Fruit fly (Drosophila melanogaster) whole organism, pupa: ENCODE measurements around the gene Taf12.

Experiments
- CG10348 ChIP-seq: fragments of 200-800 bp; sonication (Bioruptor generic); IDR thresholded peaks from 2 replicates; pipeline ENCODE4 v1.3.6; 2022; ENCODE audit warnings: missing biosample characterization, missing genetic modification characterization
- CG12605 ChIP-seq: fragments of 200-800 bp; sonication (Bioruptor generic); IDR thresholded peaks from 2 replicates; pipeline ENCODE4 v1.3.6; 2022; ENCODE audit warnings: missing biosample characterization, missing genetic modification characterization
- CG13204 ChIP-seq: fragments of 200-800 bp; sonication (Bioruptor generic); optimal IDR thresholded peaks from 2 replicates; lab custom pipeline; 2018; ENCODE audit warnings: missing biosample characterization, mild to moderate bottlenecking, missing genetic modification characterization, moderate library complexity
- CG14655 ChIP-seq: fragments of 200-800 bp; sonication (Bioruptor generic); optimal IDR thresholded peaks from 3 replicates; lab custom pipeline; 2017; ENCODE audit warnings: mild to moderate bottlenecking, missing biosample characterization, missing genetic modification reagents, missing genetic modification characterization
- CG15710 ChIP-seq: fragments of 200-800 bp; sonication (Bioruptor generic); optimal IDR thresholded peaks from 2 replicates; lab custom pipeline; 2018; ENCODE audit warnings: missing biosample characterization, mild to moderate bottlenecking, missing genetic modification characterization, moderate library complexity
- CG17806 ChIP-seq: fragments of 200-800 bp; sonication (Bioruptor generic); optimal IDR thresholded peaks from 2 replicates; lab custom pipeline; 2018; ENCODE audit warnings: missing biosample characterization, mild to moderate bottlenecking, missing genetic modification characterization, moderate library complexity
- CG32121 ChIP-seq: fragments of 200-800 bp; sonication (Bioruptor generic); IDR thresholded peaks from 2 replicates; pipeline ENCODE4 v1.3.6; 2022; ENCODE audit warnings: missing biosample characterization, missing genetic modification characterization
- CG34367 ChIP-seq: fragments of 200-800 bp; sonication (Bioruptor generic); optimal IDR thresholded peaks from 2 replicates; lab custom pipeline; 2018; ENCODE audit warnings: missing biosample characterization, mild to moderate bottlenecking, missing genetic modification characterization
- CG4496 ChIP-seq: fragments of 200-800 bp; sonication (Bioruptor generic); IDR thresholded peaks from 3 replicates; pipeline ENCODE4 v1.3.6; 2022; ENCODE audit warnings: missing biosample characterization, missing genetic modification characterization
- CG8159 ChIP-seq: fragments of 200-800 bp; sonication (Bioruptor generic); optimal IDR thresholded peaks from 3 replicates; lab custom pipeline; 2018; ENCODE audit warnings: missing biosample characterization, mild to moderate bottlenecking, missing genetic modification characterization, moderate library complexity
- CG8301 ChIP-seq: fragments of 200-800 bp; sonication (Bioruptor generic); optimal IDR thresholded peaks from 2 replicates; lab custom pipeline; 2018; ENCODE audit warnings: missing biosample characterization, mild to moderate bottlenecking, missing genetic modification characterization
- CG9948 ChIP-seq: fragments of 200-800 bp; sonication (Bioruptor generic); optimal IDR thresholded peaks from 2 replicates; lab custom pipeline; 2018; ENCODE audit warnings: missing biosample characterization, mild to moderate bottlenecking, missing genetic modification characterization, moderate library complexity
- D1 ChIP-seq: fragments of 200-800 bp; sonication (Bioruptor generic); optimal IDR thresholded peaks from 2 replicates; lab custom pipeline; 2018; ENCODE audit warnings: missing biosample characterization, mild to moderate bottlenecking, missing genetic modification characterization, moderate library complexity
- EcR ChIP-seq: fragments of 200-800 bp; sonication (Bioruptor generic); optimal IDR thresholded peaks from 3 replicates; lab custom pipeline; 2019; ENCODE audit warnings: missing biosample characterization, missing genetic modification characterization, mild to moderate bottlenecking, moderate library complexity, missing genetic modification reagents
- Ets98B ChIP-seq: fragments of 200-800 bp; sonication (Bioruptor generic); IDR thresholded peaks from 2 replicates; pipeline ENCODE4 v1.3.6; 2022; ENCODE audit warnings: missing biosample characterization, missing genetic modification characterization
- Pif1B ChIP-seq: fragments of 200-800 bp; sonication (Bioruptor generic); optimal IDR thresholded peaks from 3 replicates; lab custom pipeline; 2016; ENCODE audit warnings: missing biosample characterization, missing genetic modification characterization
- Snoo ChIP-seq: fragments of 200-800 bp; sonication (Bioruptor generic); optimal IDR thresholded peaks from 3 replicates; lab custom pipeline; 2017; ENCODE audit warnings: missing biosample characterization, mild to moderate bottlenecking, missing genetic modification characterization, inconsistent platforms
- fd96Ca ChIP-seq: fragments of 200-800 bp; sonication (Bioruptor generic); IDR thresholded peaks from 3 replicates; pipeline ENCODE4 v1.3.6; 2022; ENCODE audit warnings: missing biosample characterization, missing genetic modification characterization
- gl ChIP-seq: fragments of 200-800 bp; sonication (Bioruptor generic); optimal IDR thresholded peaks from 2 replicates; lab custom pipeline; 2018; ENCODE audit warnings: missing biosample characterization, mild to moderate bottlenecking, missing genetic modification characterization
- rn ChIP-seq: fragments of 200-800 bp; sonication (Bioruptor generic); IDR thresholded peaks from 2 replicates; pipeline ENCODE4 v1.3.6; 2022; ENCODE audit warnings: missing biosample characterization, missing genetic modification characterization

Taf12 gene

dm6 chr3R:11679513-11679912 lies at the start of gene Taf12, which contains the start of gene Ho:
Gene Taf12, minus strand, starts transcription at chr3R:11679690.
Gene Ho, plus strand, starts transcription at chr3R:11679743.
- TF ChIP-seq EcR (GFP tag; lab: Kevin White, UChicago) (peak; percentile 9), CG10348 (GFP tag; lab: Robert Waterston, UW) (no peak)

dm6 chr3R:11721593-11721992 lies 42.1 kb upstream of the Taf12 start, which contains the start of gene CG12594:
Gene CG12594, plus strand, starts transcription at chr3R:11721734.
- TF ChIP-seq fd96Ca (GFP tag; lab: Robert Waterston, UW) (no peak), CG12605 (GFP tag; lab: Robert Waterston, UW) (no peak), CG34367 (tag; lab: Kevin White, UChicago) (no peak), CG4496 (no peak), CG13204 (GFP tag; lab: Kevin White, UChicago) (no peak), CG15710 (no peak), CG14655 (GFP tag; lab: Kevin White, UChicago) (no peak)

dm6 chr3R:11711376-11711775 lies 31.9 kb upstream of the Taf12 start, which contains the start of gene CG14720:
Gene CG14720, plus strand, starts transcription at chr3R:11711676.
- TF ChIP-seq CG8301 (no peak), CG12605 (GFP tag; lab: Robert Waterston, UW) (no peak), rn (GFP tag; lab: Robert Waterston, UW) (no peak), CG17806 (tag; lab: Kevin White, UChicago) (no peak), CG34367 (tag; lab: Kevin White, UChicago) (no peak), CG15710 (no peak), EcR (GFP tag; lab: Kevin White, UChicago) (no peak), Pif1B (no peak), CG9948 (tag; lab: Kevin White, UChicago) (no peak), gl (tag; lab: Kevin White, UChicago) (no peak), fd96Ca (GFP tag; lab: Robert Waterston, UW) (no peak)

- no peak for TF ChIP-seq CG10348 (GFP tag; lab: Robert Waterston, UW)
- TF ChIP-seq CG9948 (tag; lab: Kevin White, UChicago) = no peak
Observed at dm6 chr3R:11703730-11704129, 24.2 kb upstream of the Taf12 start, which contains the start of gene I-t. Gene I-t, plus strand, starts transcription at chr3R:11704030.

- TF ChIP-seq Ets98B (GFP tag; lab: Robert Waterston, UW) (no peak), CG9948 (tag; lab: Kevin White, UChicago) (no peak), CG17806 (tag; lab: Kevin White, UChicago) (no peak), Pif1B (no peak), CG8159 (tag; lab: Kevin White, UChicago) (no peak), Snoo (no peak)
- TF ChIP-seq, all 21 proteins: peak for 0
Observed at dm6 chr3R:11700314-11700713, 20.8 kb upstream of the Taf12 start, which contains the start of gene CG14718. Gene CG14718, plus strand, starts transcription at chr3R:11700614.

- TF ChIP-seq gl (tag; lab: Kevin White, UChicago) (no peak), CG12605 (GFP tag; lab: Robert Waterston, UW) (no peak), CG8159 (tag; lab: Kevin White, UChicago) (no peak), fd96Ca (GFP tag; lab: Robert Waterston, UW) (no peak), CG34367 (tag; lab: Kevin White, UChicago) (no peak), Snoo (no peak), CG10348 (GFP tag; lab: Robert Waterston, UW) (no peak), CG4496 (no peak), CG14655 (GFP tag; lab: Kevin White, UChicago) (no peak), CG9948 (tag; lab: Kevin White, UChicago) (no peak), CG17806 (tag; lab: Kevin White, UChicago) (no peak), D1 (tag; lab: Kevin White, UChicago) (no peak), EcR (GFP tag; lab: Kevin White, UChicago) (no peak), CG8301 (no peak)
Observed at dm6 chr3R:11696209-11696608, 16.7 kb upstream of the Taf12 start, which contains the start of gene CG14717. Gene CG14717, plus strand, starts transcription at chr3R:11696509.

dm6 chr3R:11694311-11695305 lies 15.1 kb upstream of the Taf12 start, which contains the start of gene Fer3:
Gene Fer3, minus strand, starts transcription at chr3R:11694311.
- no peak for TF ChIP-seq CG9948 (tag; lab: Kevin White, UChicago)
- no peak for TF ChIP-seq fd96Ca (GFP tag; lab: Robert Waterston, UW)
- no peak for TF ChIP-seq CG10348 (GFP tag; lab: Robert Waterston, UW)
- no peak for TF ChIP-seq CG14655 (GFP tag; lab: Kevin White, UChicago)
- TF ChIP-seq CG34367 (tag; lab: Kevin White, UChicago) = peak; percentile 5
- TF ChIP-seq CG8301 = no peak
- no peak for TF ChIP-seq CG4496
- TF ChIP-seq EcR (GFP tag; lab: Kevin White, UChicago) = no peak
- peak; percentile 39 for TF ChIP-seq CG8159 (tag; lab: Kevin White, UChicago)
- no peak for TF ChIP-seq CG13204 (GFP tag; lab: Kevin White, UChicago)
- TF ChIP-seq Snoo = no peak
- TF ChIP-seq CG17806 (tag; lab: Kevin White, UChicago) = no peak
- no peak for TF ChIP-seq rn (GFP tag; lab: Robert Waterston, UW)
- no peak for TF ChIP-seq D1 (tag; lab: Kevin White, UChicago)
- TF ChIP-seq CG15710 = peak; percentile 31
- TF ChIP-seq CG12605 (GFP tag; lab: Robert Waterston, UW) = 0 out of 2 replicates have a peak, but pooled peaks have one; percentile 38
- no peak for TF ChIP-seq CG32121
- TF ChIP-seq, all 21 proteins: peak for 4
